Worm (Caenorhabditis elegans): Measurements from ENCODE around the gene srd-38.

- TF ChIP-seq ztf-4 (tag; optimal IDR thresholded peaks at IDR 0.05): no peak
- no peak for TF ChIP-seq nhr-23 (tag; optimal IDR thresholded peaks at IDR 0.05)
- TF ChIP-seq skn-1 (tag; optimal IDR thresholded peaks at IDR 0.05): no peak
These were observed 14.2 kb downstream of the srd-38 start, which contains the start of gene srd-43 for ce11 chrX:13305779-13306178.
